Worm (Caenorhabditis elegans) whole organism, L4/young adult: ENCODE data around the gene F08F8.6.

Source experiments
- W03F9.2 ChIP-seq: fragments of 150-350 bp; optimal IDR thresholded peaks from 2 replicates; lab custom pipeline; 2014; ENCODE audit warnings: missing biosample characterization, missing genetic modification characterization
- dao-5 ChIP-seq: sonication (generic microtip); optimal IDR thresholded peaks from 2 replicates; lab custom pipeline; 2016; ENCODE audit warnings: missing genotype, missing genetic modification characterization, moderate library complexity, missing compliant biosample characterization
- him-1 ChIP-seq: sonication (generic microtip); optimal IDR thresholded peaks from 2 replicates; lab custom pipeline; 2016; ENCODE audit warnings: missing genotype, missing genetic modification reagents, missing genetic modification characterization, missing compliant biosample characterization

Gene F08F8.6

DNA sequence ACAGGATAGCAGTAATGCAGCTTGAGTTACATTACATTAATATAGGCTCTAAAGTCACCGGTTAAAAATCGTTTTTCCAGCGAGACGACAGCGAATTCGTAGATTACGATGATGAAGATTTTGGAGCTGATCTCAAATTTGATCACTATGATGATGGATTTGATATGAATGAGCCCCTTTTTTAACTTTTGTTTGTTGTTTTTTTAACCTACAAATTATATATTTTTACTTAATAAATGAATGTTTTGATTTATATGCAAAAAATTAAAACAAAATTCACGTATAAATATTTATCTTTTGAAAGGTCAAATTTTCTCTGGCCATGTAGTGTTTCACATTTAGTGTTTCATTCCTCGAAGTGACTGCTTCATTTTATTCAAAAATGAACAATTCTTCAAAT, at the start of gene F08F8.6:
Gene F08F8.6, plus strand, starts transcription at position 301 of the 400 bp plus-strand sequence.
- TF ChIP-seq W03F9.2 = no peak
- TF ChIP-seq dao-5 (tag; lab: Kevin White, UChicago) = no peak
- TF ChIP-seq him-1 = no peak

DNA sequence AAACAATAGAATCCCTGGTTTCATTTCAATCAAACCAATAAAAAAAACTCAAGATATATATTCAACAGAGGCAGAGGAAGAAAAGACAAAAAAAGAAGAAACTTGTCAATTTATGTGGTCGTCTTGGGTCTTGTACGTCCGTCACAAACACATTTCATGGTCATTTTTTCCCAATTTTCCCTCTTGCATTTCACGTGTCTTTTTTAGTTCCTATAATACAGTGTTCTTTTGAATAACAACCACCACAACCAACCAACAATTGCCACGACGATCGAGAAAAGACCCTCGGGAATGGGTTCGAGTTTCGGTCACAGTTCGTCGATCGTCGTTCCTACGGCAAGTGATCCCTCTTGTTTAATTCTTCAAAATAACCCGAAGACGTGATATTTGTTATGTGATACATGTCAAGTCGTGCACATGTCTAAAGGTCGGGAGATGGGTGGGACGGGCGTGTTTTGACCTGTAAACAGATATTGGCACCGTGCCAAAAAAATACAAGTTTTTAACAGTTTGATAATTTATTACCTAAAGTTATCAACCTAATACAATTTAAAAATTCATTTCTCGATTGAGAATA, 47.3 kb upstream of the F08F8.6 start:
- TF ChIP-seq dao-5 (tag; lab: Kevin White, UChicago) = no peak
- no peak for TF ChIP-seq W03F9.2
- no peak for TF ChIP-seq him-1

DNA sequence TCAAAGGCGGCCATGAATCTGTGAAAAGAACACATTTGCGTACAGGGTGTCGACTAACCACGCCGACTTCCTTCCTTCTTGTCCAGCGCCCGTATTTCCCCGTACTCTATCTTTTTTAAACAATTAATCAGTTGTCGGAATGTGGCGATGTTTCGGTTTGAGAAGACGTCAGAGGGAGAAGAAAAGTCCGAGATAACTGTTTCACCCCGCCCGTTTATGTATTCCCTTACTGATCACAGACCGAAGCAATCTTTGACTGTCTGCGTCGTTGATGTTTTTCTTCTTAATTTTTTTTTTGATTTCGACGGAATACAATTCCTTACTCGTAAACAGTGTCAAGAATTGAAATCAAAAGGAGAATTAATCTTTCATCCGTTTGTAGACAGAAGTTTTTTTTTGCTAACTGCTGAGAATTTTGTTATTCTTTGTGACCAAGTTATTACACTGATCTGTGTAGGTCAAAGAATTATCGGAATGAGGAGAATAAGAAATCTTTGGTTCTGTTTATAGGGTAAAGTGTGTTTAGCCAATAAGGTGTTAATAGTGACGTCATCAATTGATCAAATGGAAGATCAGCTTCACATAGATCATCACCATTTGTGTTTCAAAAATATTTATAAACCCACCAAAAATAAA, 46.3 kb upstream of the F08F8.6 start:
- TF ChIP-seq dao-5 (tag; lab: Kevin White, UChicago) (no peak), him-1 (no peak), W03F9.2 (no peak)

DNA sequence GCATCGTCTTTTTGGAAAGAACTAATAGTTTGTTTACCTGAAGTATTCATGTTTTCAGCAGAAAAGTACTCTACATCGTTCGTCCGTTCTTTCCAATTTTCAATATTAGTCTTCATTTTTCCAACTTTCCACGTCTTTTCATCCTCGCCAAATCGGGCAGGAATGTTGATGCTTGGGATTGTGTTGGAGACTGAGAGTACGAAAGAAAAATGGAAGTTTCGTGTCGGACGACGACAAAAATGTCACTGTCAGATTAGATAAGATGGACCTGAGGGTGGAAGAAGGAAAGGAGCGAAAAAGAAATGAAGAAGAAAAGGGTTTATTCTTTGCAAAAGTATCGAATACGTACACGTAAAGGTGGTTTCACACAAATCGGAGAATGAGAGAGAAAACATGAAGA, 45.4 kb upstream of the F08F8.6 start:
- TF ChIP-seq him-1 = no peak
- TF ChIP-seq dao-5 (tag; lab: Kevin White, UChicago) = no peak
- no peak for TF ChIP-seq W03F9.2

DNA sequence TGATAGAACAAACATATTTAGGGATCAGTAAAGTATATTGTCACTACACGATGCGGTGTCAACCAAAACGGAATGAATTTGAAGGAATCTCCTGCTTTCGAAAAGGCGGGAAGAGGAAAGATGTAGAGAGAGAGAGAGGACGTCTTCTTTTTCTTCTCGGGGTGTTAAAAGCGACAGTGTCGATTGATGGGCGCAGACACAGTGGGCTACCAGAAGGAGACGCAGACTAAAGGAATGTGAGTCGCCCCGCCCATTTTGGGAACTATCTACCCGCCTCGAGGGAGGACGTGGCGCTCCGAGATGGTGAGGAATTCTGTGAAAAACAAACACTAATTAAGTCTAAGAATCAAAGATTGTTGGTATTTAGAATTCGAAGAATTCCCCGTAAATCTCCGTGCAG, 44.0 kb upstream of the F08F8.6 start, which contains the start of the genes B0361.14 and B0361.9:
Gene B0361.14, minus strand, starts transcription at position 66 of the 400 bp plus-strand sequence.
Gene B0361.9, minus strand, starts transcription at position 166 of the 400 bp plus-strand sequence.
- TF ChIP-seq dao-5 (tag; lab: Kevin White, UChicago) = no peak
- no peak for TF ChIP-seq him-1
- TF ChIP-seq W03F9.2 = no peak

ce11 chrIII:7300169-7300568, 43.3 kb upstream of the F08F8.6 start:
- TF ChIP-seq him-1 = no peak
- TF ChIP-seq W03F9.2 = no peak
- TF ChIP-seq dao-5 (tag; lab: Kevin White, UChicago) = no peak

DNA sequence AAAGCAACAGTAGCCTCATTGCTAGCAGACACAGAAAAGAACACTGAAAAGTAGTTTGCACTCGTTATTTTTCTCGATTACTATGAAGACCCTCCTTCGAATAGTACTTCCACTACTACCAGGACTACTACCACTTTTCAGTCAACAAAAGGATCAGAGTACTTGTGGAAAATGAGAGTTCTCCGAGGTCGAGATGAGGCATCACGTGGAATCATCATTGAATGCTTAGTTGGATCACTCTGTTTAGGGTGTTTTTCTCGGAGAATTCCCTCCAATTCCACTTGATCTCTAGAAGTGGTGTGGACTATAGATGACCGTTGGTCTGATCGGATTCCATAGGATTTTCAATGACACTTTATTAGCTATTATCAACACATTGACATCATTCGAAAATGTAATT, 42.7 kb upstream of the F08F8.6 start:
- no peak for TF ChIP-seq dao-5 (tag; lab: Kevin White, UChicago)
- TF ChIP-seq him-1 = no peak
- no peak for TF ChIP-seq W03F9.2

DNA sequence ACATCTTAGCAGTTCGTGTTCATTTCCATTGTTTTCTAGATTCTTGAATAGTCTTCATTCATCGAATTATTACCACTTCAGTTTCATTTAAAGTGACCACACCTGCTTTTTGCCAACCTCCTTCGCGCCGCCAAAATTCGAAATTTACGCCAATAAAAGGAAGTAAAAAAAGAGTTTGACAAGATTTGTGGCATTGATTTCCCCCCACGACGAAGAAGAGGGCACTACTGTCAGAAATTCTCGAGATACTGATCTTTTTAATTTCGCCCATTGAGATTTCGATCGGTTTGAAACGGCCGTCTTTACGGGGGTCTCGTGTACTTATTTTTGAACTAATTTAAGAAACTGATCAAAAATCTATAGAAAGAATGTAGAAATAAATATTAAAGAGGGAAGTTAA, 41.8 kb upstream of the F08F8.6 start:
- TF ChIP-seq dao-5 (tag; lab: Kevin White, UChicago) (no peak), W03F9.2 (no peak), him-1 (no peak)

- TF ChIP-seq dao-5 (tag; lab: Kevin White, UChicago) = no peak
- no peak for TF ChIP-seq him-1
- no peak for TF ChIP-seq W03F9.2
These were observed 38.4 kb upstream of the F08F8.6 start for ce11 chrIII:7304961-7305648.

- no peak for TF ChIP-seq dao-5 (tag; lab: Kevin White, UChicago)
- TF ChIP-seq him-1 = no peak
- TF ChIP-seq W03F9.2 = no peak
These were observed 37.9 kb upstream of the F08F8.6 start for ce11 chrIII:7305649-7305977.

ce11 chrIII:7308600-7309109, 34.8 kb upstream of the F08F8.6 start, which contains the start of gene acbp-4:
acbp-4 (minus strand) TSS chrIII:7309109.
- TF ChIP-seq him-1 (no peak), W03F9.2 (no peak), dao-5 (tag; lab: Kevin White, UChicago) (no peak)

ce11 chrIII:7310662-7311340, 32.7 kb upstream of the F08F8.6 start, which contains the start of the genes F56C9.6 and F56C9.3:
F56C9.6 (minus strand) TSS chrIII:7310773.
F56C9.3 (plus strand) TSS chrIII:7311290.
- TF ChIP-seq him-1 (no peak), W03F9.2 (no peak), dao-5 (tag; lab: Kevin White, UChicago) (no peak)

- TF ChIP-seq him-1 (no peak), W03F9.2 (no peak), dao-5 (tag; lab: Kevin White, UChicago) (no peak)
These were observed 29.0 kb upstream of the F08F8.6 start for ce11 chrIII:7314473-7314872.

ce11 chrIII:7314927-7315547, 28.5 kb upstream of the F08F8.6 start, which contains the start of gene nspg-6:
nspg-6 (minus strand) TSS chrIII:7314977.
- TF ChIP-seq him-1 (no peak), W03F9.2 (no peak), dao-5 (tag; lab: Kevin White, UChicago) (no peak)
